Worm (Caenorhabditis elegans) whole organism, young adult: Measurements from ENCODE around the gene C18E9.7.

Experiments
- B0019.2 ChIP-seq: fragments of 200-800 bp; sonication (Bioruptor generic); conservative IDR thresholded peaks from 2 replicates; pipeline ENCODE4 v1.3.6; 2022; ENCODE audit warnings: missing genetic modification reagents, missing genetic modification characterization, missing compliant biosample characterization
- B0035.1 ChIP-seq: sonication (generic microtip); optimal IDR thresholded peaks from 2 replicates; lab custom pipeline; 2016; ENCODE audit warnings: missing genetic modification characterization, mild to moderate bottlenecking, missing compliant biosample characterization, missing genotype, missing genetic modification reagents
- B0336.3 ChIP-seq: fragments of 200-800 bp; sonication (Bioruptor generic); IDR thresholded peaks from 2 replicates; pipeline ENCODE4 v1.3.6; 2022; ENCODE audit warnings: missing genetic modification characterization, missing compliant biosample characterization
- F49E8.2 ChIP-seq: sonication (generic microtip); optimal IDR thresholded peaks from 3 replicates; lab custom pipeline; 2017; ENCODE audit warnings: missing genetic modification characterization, mild to moderate bottlenecking, missing compliant biosample characterization, antibody characterized with exemption, moderate library complexity; ENCODE audit not compliant: insufficient read depth
- F55B11.4 ChIP-seq: sonication (generic microtip); optimal IDR thresholded peaks from 2 replicates; lab custom pipeline; 2016; ENCODE audit warnings: missing compliant biosample characterization, missing genetic modification characterization, borderline replicate concordance; ENCODE audit not compliant: insufficient read depth
- F57A8.1 ChIP-seq: fragments of 200-800 bp; sonication (Bioruptor generic); optimal IDR thresholded peaks from 2 replicates; lab custom pipeline; 2018; ENCODE audit warnings: mild to moderate bottlenecking, missing genetic modification characterization, moderate library complexity, missing compliant biosample characterization
- K11D2.4 ChIP-seq: fragments of 200-800 bp; sonication (Bioruptor generic); IDR thresholded peaks from 2 replicates; pipeline ENCODE4 v1.3.6; 2022; ENCODE audit warnings: missing genetic modification reagents, missing genetic modification characterization, missing compliant biosample characterization
- Y67H2A.10 ChIP-seq: fragments of 200-800 bp; sonication (Bioruptor generic); conservative IDR thresholded peaks from 2 replicates; pipeline ENCODE4 v1.3.6; 2022; ENCODE audit warnings: missing genetic modification reagents, missing genetic modification characterization, missing compliant biosample characterization
- Y79H2A.3 ChIP-seq: fragments of 200-800 bp; sonication (Bioruptor generic); conservative IDR thresholded peaks from 2 replicates; pipeline ENCODE4 v1.3.6; 2022; ENCODE audit warnings: missing genetic modification reagents, missing genetic modification characterization, missing compliant biosample characterization
- atf-7 ChIP-seq: sonication (generic microtip); optimal IDR thresholded peaks from 2 replicates; lab custom pipeline; 2017; ENCODE audit warnings: mild to moderate bottlenecking, missing genetic modification characterization, missing compliant biosample characterization
- attf-3 ChIP-seq: fragments of 200-800 bp; sonication (Bioruptor generic); conservative IDR thresholded peaks from 2 replicates; pipeline ENCODE4 v1.3.6; 2022; ENCODE audit warnings: missing genetic modification reagents, missing genetic modification characterization, missing compliant biosample characterization
- bed-1 ChIP-seq: fragments of 200-800 bp; sonication (Bioruptor generic); IDR thresholded peaks from 2 replicates; pipeline ENCODE4 v1.3.6; 2022; ENCODE audit warnings: missing genetic modification reagents, missing genetic modification characterization, missing compliant biosample characterization
- cebp-2 ChIP-seq: fragments of 200-800 bp; sonication (Bioruptor generic); IDR thresholded peaks from 2 replicates; pipeline ENCODE4 v1.3.6; 2022; ENCODE audit warnings: missing genetic modification characterization, missing compliant biosample characterization
- ceh-100 ChIP-seq: fragments of 200-800 bp; sonication (Bioruptor generic); IDR thresholded peaks from 2 replicates; pipeline ENCODE4 v1.3.6; 2022; ENCODE audit warnings: missing genetic modification reagents, missing genetic modification characterization, missing compliant biosample characterization
- chd-7 ChIP-seq: sonication (generic microtip); optimal IDR thresholded peaks from 2 replicates; lab custom pipeline; 2016; ENCODE audit warnings: mild to moderate bottlenecking, missing genetic modification characterization, moderate library complexity, missing compliant biosample characterization
- dox-1 ChIP-seq: fragments of 200-800 bp; sonication (Bioruptor generic); IDR thresholded peaks from 2 replicates; pipeline ENCODE4 v1.3.6; 2022; ENCODE audit warnings: missing genetic modification reagents, missing genetic modification characterization, missing compliant biosample characterization
- dpff-1 ChIP-seq: sonication (generic microtip); optimal IDR thresholded peaks from 2 replicates; lab custom pipeline; 2017; ENCODE audit warnings: mild to moderate bottlenecking, missing genetic modification characterization, missing compliant biosample characterization
- ekl-4 ChIP-seq: fragments of 200-800 bp; sonication (Bioruptor generic); IDR thresholded peaks from 2 replicates; pipeline ENCODE4 v1.3.6; 2022; ENCODE audit warnings: missing genetic modification reagents, missing genetic modification characterization, missing compliant biosample characterization
- him-1 ChIP-seq: sonication (generic microtip); optimal IDR thresholded peaks from 2 replicates; lab custom pipeline; 2016; ENCODE audit warnings: missing genotype, missing genetic modification reagents, missing genetic modification characterization, missing compliant biosample characterization
- hmg-1.2 ChIP-seq: fragments of 200-800 bp; sonication (Bioruptor generic); IDR thresholded peaks from 2 replicates; pipeline ENCODE4 v1.3.6; 2022; ENCODE audit warnings: missing genetic modification reagents, missing genetic modification characterization, missing compliant biosample characterization
- lag-1 ChIP-seq: fragments of 200-800 bp; sonication (Bioruptor generic); IDR thresholded peaks from 2 replicates; pipeline ENCODE4 v1.3.6; 2022; ENCODE audit warnings: missing genetic modification reagents, missing genetic modification characterization, missing compliant biosample characterization
- let-607 ChIP-seq, 2 experiments: fragments of 200-800 bp in 1 of 2; sonication (Bioruptor generic) in 1 of 2; sonication (generic microtip) in 1 of 2; optimal IDR thresholded peaks; 2 replicates each; lab custom pipeline; 2016 to 2018; ENCODE audit warnings: mild to moderate bottlenecking in 2 of 2, missing compliant biosample characterization in 2 of 2, missing genetic modification characterization in 2 of 2, moderate library complexity in 2 of 2, missing genotype in 1 of 2
- lin-40 ChIP-seq: sonication (generic microtip); optimal IDR thresholded peaks from 2 replicates; lab custom pipeline; 2016; ENCODE audit warnings: missing genetic modification characterization, mild to moderate bottlenecking, missing compliant biosample characterization, missing genotype, missing genetic modification reagents
- lin-54 ChIP-seq: fragments of 200-800 bp; sonication (Bioruptor generic); optimal IDR thresholded peaks from 2 replicates; lab custom pipeline; 2018; ENCODE audit warnings: mild to moderate bottlenecking, missing genetic modification characterization, missing compliant biosample characterization
- lsl-1 ChIP-seq: fragments of 200-800 bp; sonication (Bioruptor generic); optimal IDR thresholded peaks from 2 replicates; lab custom pipeline; 2018; ENCODE audit warnings: mild to moderate bottlenecking, missing genetic modification characterization, moderate library complexity, missing compliant biosample characterization
- madf-10 ChIP-seq: sonication (generic microtip); optimal IDR thresholded peaks from 2 replicates; lab custom pipeline; 2016; ENCODE audit warnings: mild to moderate bottlenecking, missing genetic modification characterization, missing compliant biosample characterization
- madf-6 ChIP-seq: fragments of 200-800 bp; sonication (Bioruptor generic); IDR thresholded peaks from 2 replicates; pipeline ENCODE4 v1.3.6; 2022; ENCODE audit warnings: missing genetic modification reagents, missing genetic modification characterization, missing compliant biosample characterization
- madf-8 ChIP-seq: fragments of 200-800 bp; sonication (Bioruptor generic); conservative IDR thresholded peaks from 2 replicates; pipeline ENCODE4 v1.3.6; 2022; ENCODE audit warnings: missing genetic modification reagents, missing genetic modification characterization, missing compliant biosample characterization
- mcd-1 ChIP-seq: fragments of 200-800 bp; sonication (Bioruptor generic); IDR thresholded peaks from 2 replicates; pipeline ENCODE4 v1.3.6; 2022; ENCODE audit warnings: missing genetic modification reagents, missing genetic modification characterization, missing compliant biosample characterization
- nfya-2 ChIP-seq: fragments of 200-800 bp; sonication (Bioruptor generic); IDR thresholded peaks from 2 replicates; pipeline ENCODE4 v1.3.6; 2022; ENCODE audit warnings: missing genetic modification reagents, missing genetic modification characterization, missing compliant biosample characterization
- nfyb-1 ChIP-seq: fragments of 200-800 bp; sonication (Bioruptor generic); IDR thresholded peaks from 2 replicates; pipeline ENCODE4 v1.3.6; 2022; ENCODE audit warnings: missing genetic modification reagents, missing genetic modification characterization, missing compliant biosample characterization
- nhr-120 ChIP-seq: fragments of 200-800 bp; sonication (Bioruptor generic); IDR thresholded peaks from 2 replicates; pipeline ENCODE4 v1.3.6; 2022; ENCODE audit warnings: missing genetic modification characterization, missing compliant biosample characterization
- nhr-80 ChIP-seq: sonication (generic microtip); optimal IDR thresholded peaks from 2 replicates; lab custom pipeline; 2016; ENCODE audit warnings: missing genetic modification characterization, missing compliant biosample characterization
- nhr-90 ChIP-seq: sonication (generic microtip); optimal IDR thresholded peaks from 2 replicates; lab custom pipeline; 2016; ENCODE audit warnings: missing genotype, mild to moderate bottlenecking, missing genetic modification characterization, missing compliant biosample characterization
- repo-1 ChIP-seq: sonication (generic microtip); optimal IDR thresholded peaks from 2 replicates; lab custom pipeline; 2017; ENCODE audit warnings: mild to moderate bottlenecking, missing genetic modification characterization, missing compliant biosample characterization
- sea-2 ChIP-seq: fragments of 200-800 bp; sonication (Bioruptor generic); IDR thresholded peaks from 2 replicates; pipeline ENCODE4 v1.3.6; 2022; ENCODE audit warnings: missing genetic modification characterization, missing compliant biosample characterization
- snpc-1.1 ChIP-seq: sonication (generic microtip); optimal IDR thresholded peaks from 2 replicates; lab custom pipeline; 2017; ENCODE audit warnings: missing genetic modification characterization, mild to moderate bottlenecking, missing compliant biosample characterization, antibody characterized with exemption, moderate library complexity, missing genotype, missing genetic modification reagents; ENCODE audit not compliant: insufficient read depth
- snpc-1.3 ChIP-seq: sonication (generic microtip); optimal IDR thresholded peaks from 2 replicates; lab custom pipeline; 2017; ENCODE audit warnings: missing genetic modification characterization, mild to moderate bottlenecking, missing compliant biosample characterization, antibody characterized with exemption, moderate library complexity, missing genotype, missing genetic modification reagents; ENCODE audit not compliant: insufficient read depth
- snpc-3.4 ChIP-seq: sonication (generic microtip); optimal IDR thresholded peaks from 2 replicates; lab custom pipeline; 2017; ENCODE audit warnings: missing genetic modification characterization, mild to moderate bottlenecking, missing compliant biosample characterization, antibody characterized with exemption, moderate library complexity, missing genotype, missing genetic modification reagents
- tbp1 ChIP-seq: fragments of 200-800 bp; sonication (Bioruptor generic); optimal IDR thresholded peaks from 2 replicates; lab custom pipeline; 2018; ENCODE audit warnings: mild to moderate bottlenecking, missing genetic modification characterization, missing compliant biosample characterization
- tbx-9 ChIP-seq: sonication (generic microtip); optimal IDR thresholded peaks from 2 replicates; lab custom pipeline; 2016; ENCODE audit warnings: borderline replicate concordance, missing genetic modification characterization, inconsistent platforms, missing compliant biosample characterization
- zfh-2 ChIP-seq: fragments of 200-800 bp; sonication (Bioruptor generic); conservative IDR thresholded peaks from 2 replicates; pipeline ENCODE4 v1.3.6; 2022; ENCODE audit warnings: missing genetic modification reagents, missing genetic modification characterization, missing compliant biosample characterization
- ztf-18 ChIP-seq: sonication (generic microtip); optimal IDR thresholded peaks from 2 replicates; lab custom pipeline; 2016; ENCODE audit warnings: missing genotype, mild to moderate bottlenecking, missing genetic modification characterization, missing compliant biosample characterization
- ztf-26 ChIP-seq: sonication (generic microtip); optimal IDR thresholded peaks from 2 replicates; lab custom pipeline; 2017; ENCODE audit warnings: missing genetic modification characterization, missing compliant biosample characterization
- ztf-28 ChIP-seq: fragments of 200-800 bp; sonication (Bioruptor generic); IDR thresholded peaks from 2 replicates; pipeline ENCODE4 v1.3.6; 2022; ENCODE audit warnings: missing genetic modification reagents, missing genetic modification characterization, missing compliant biosample characterization

The C18E9.7 gene

ce11 chrII:8969251-8970183, 13.1 kb downstream of the C18E9.7 start, which contains the start of the genes szy-20 and C18E9.5:
Gene szy-20 (minus strand): TSS chrII:8969333.
Gene C18E9.5 (plus strand): TSS chrII:8969980.
- TF ChIP-seq ztf-28, result peak; percentile 33; the same call in 1 of the 2 replicates
- TF ChIP-seq nfya-2, result no peak
- TF ChIP-seq madf-10 (tag; lab: Kevin White, UChicago), result no peak
- TF ChIP-seq madf-6, result peak; percentile 94
- TF ChIP-seq lag-1, result no peak
- TF ChIP-seq chd-7 (tag; lab: Kevin White, UChicago), result no peak
- no peak for TF ChIP-seq sea-2 (GFP tag; lab: Robert Waterston, UW)
- peak; percentile 61 for TF ChIP-seq snpc-1.3 (tag; lab: Kevin White, UChicago)
- no peak for TF ChIP-seq ekl-4 (GFP tag; lab: Robert Waterston, UW)
- no peak for TF ChIP-seq B0035.1 (tag; lab: Kevin White, UChicago)
- TF ChIP-seq Y79H2A.3, result no peak
- no peak for TF ChIP-seq F57A8.1 (GFP tag; lab: Kevin White, UChicago)
- peak; percentile 26 for TF ChIP-seq snpc-1.1 (tag; lab: Kevin White, UChicago)
- peak; percentile 10 for TF ChIP-seq tbp1 (GFP tag; lab: Kevin White, UChicago)
- no peak for TF ChIP-seq tbx-9
- TF ChIP-seq nhr-90, result no peak
- TF ChIP-seq attf-3, result peak; percentile 75
- TF ChIP-seq hmg-1.2 (GFP tag; lab: Robert Waterston, UW), result peak; percentile 47
- TF ChIP-seq let-607 (tag; optimal IDR thresholded peaks at IDR 0.05; lab: Kevin White, UChicago), result peak in 1 of 2 experiments; percentile 23
- TF ChIP-seq madf-8, result peak; percentile 88
- TF ChIP-seq F55B11.4 (tag; lab: Kevin White, UChicago), result no peak
- TF ChIP-seq bed-1 (GFP tag; lab: Robert Waterston, UW), result no peak
- TF ChIP-seq Y67H2A.10, result no peak
- 0 out of 2 replicates have a peak, but pooled peaks have one; percentile 38 for TF ChIP-seq B0336.3 (GFP tag; lab: Robert Waterston, UW)
- TF ChIP-seq zfh-2, result peak; percentile 69; the same call in 1 of the 2 replicates
- TF ChIP-seq repo-1 (tag; lab: Kevin White, UChicago), result peak; percentile 23
- TF ChIP-seq him-1 (tag; lab: Kevin White, UChicago), result peak; percentile 46
- peak; percentile 79 for TF ChIP-seq F49E8.2 (tag; lab: Kevin White, UChicago)
- 0 out of 2 replicates have a peak, but pooled peaks have one; percentile 49 for TF ChIP-seq nfyb-1
- TF ChIP-seq K11D2.4, result peak; percentile 64; the same call in 1 of the 2 replicates
- TF ChIP-seq dpff-1 (tag; lab: Kevin White, UChicago), result no peak
- TF ChIP-seq atf-7, result no peak
- TF ChIP-seq ztf-18, result peak; percentile 93
- TF ChIP-seq dox-1 (GFP tag; lab: Robert Waterston, UW), result peak; percentile 71
- no peak for TF ChIP-seq ztf-26
- peak; percentile 96 for TF ChIP-seq lsl-1
- no peak for TF ChIP-seq nhr-120
- TF ChIP-seq lin-40 (tag; lab: Kevin White, UChicago), result peak; percentile 71
- TF ChIP-seq B0019.2 (GFP tag; lab: Robert Waterston, UW), result no peak
- peak; percentile 40 for TF ChIP-seq snpc-3.4 (tag; lab: Kevin White, UChicago)
- peak; percentile 72 for TF ChIP-seq nhr-80 (tag; lab: Kevin White, UChicago)
- TF ChIP-seq ceh-100 (GFP tag; lab: Robert Waterston, UW), result peak; percentile 51
- peak; percentile 81 for TF ChIP-seq mcd-1 (GFP tag; lab: Robert Waterston, UW)
- peak; percentile 93 for TF ChIP-seq lin-54
- TF ChIP-seq cebp-2 (GFP tag; lab: Robert Waterston, UW), result no peak
